Worm (Caenorhabditis elegans) whole organism, L2 larva: ENCODE measurements around the gene srd-12.

Source experiments
- ama-1 ChIP-seq: fragments of 150-350 bp; optimal IDR thresholded peaks from 2 replicates; lab custom pipeline; 2018; ENCODE audit warnings: inconsistent platforms
- ceh-82 ChIP-seq: fragments of 150-350 bp; optimal IDR thresholded peaks from 2 replicates; lab custom pipeline; 2014; ENCODE audit warnings: missing biosample characterization, missing genetic modification characterization
- snpc-4 ChIP-seq: fragments of 150-350 bp; optimal IDR thresholded peaks from 2 replicates; lab custom pipeline; 2014; ENCODE audit warnings: missing biosample characterization, missing genetic modification characterization
- unc-39 ChIP-seq: fragments of 150-350 bp; optimal IDR thresholded peaks from 2 replicates; lab custom pipeline; 2014; ENCODE audit warnings: missing biosample characterization, missing genetic modification characterization

DNA sequence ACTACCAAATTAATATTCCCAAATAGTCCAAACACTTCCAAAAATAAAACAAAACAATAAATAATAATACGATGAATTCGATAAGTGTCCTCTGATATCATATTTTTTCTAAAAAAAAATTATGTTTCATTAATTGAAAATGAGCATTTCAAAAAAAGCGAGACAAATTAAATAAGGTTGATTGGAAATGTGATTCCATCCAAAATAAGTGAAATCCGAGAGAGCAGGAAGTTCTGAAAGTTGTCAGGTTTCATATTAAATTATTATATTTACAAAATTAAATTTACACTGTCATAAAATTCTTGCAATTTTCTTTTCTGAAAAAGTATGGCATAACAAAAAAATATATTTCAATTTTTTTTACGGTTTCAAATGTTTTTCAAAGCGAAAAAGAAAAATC lies 3.0 kb downstream of the srd-12 start, which contains the start of gene srsx-14:
- TF ChIP-seq unc-39 (tag; lab: Kevin White, UChicago), result no peak
- TF ChIP-seq ama-1 (lab: Kevin White, UChicago), result no peak
- TF ChIP-seq snpc-4 (tag; lab: Kevin White, UChicago), result no peak
- no peak for TF ChIP-seq ceh-82 (tag; lab: Kevin White, UChicago)
